Worm (Caenorhabditis elegans) whole organism, L4 larva: Measurements from ENCODE around the gene T19B10.2.
"Not testable (repeated sequence)": the region's sequence is repeated elsewhere in the genome, so short reads cannot be mapped to it uniquely, and the experiment has no call there.

Experiments used
- F10B5.3 ChIP-seq: sonication (generic microtip); optimal IDR thresholded peaks from 2 replicates; lab custom pipeline; 2016; ENCODE audit warnings: mild to moderate bottlenecking, missing genetic modification characterization, missing compliant biosample characterization
- F49E8.2 ChIP-seq: sonication (generic microtip); optimal IDR thresholded peaks from 2 replicates; lab custom pipeline; 2016; ENCODE audit warnings: missing compliant biosample characterization, mild to moderate bottlenecking, missing genetic modification characterization, borderline replicate concordance
- T26A8.4 ChIP-seq: fragments of 200-800 bp; sonication (Bioruptor generic); IDR thresholded peaks from 2 replicates; pipeline ENCODE4 v1.3.6; 2022; ENCODE audit warnings: missing genetic modification characterization, missing compliant biosample characterization
- Y48G9A.11 ChIP-seq: fragments of 200-800 bp; sonication (Bioruptor generic); IDR thresholded peaks from 2 replicates; pipeline ENCODE4 v1.3.6; 2022; ENCODE audit warnings: missing genetic modification reagents, missing genetic modification characterization, missing compliant biosample characterization
- arid-1 ChIP-seq: fragments of 200-800 bp; sonication (Bioruptor generic); conservative IDR thresholded peaks from 2 replicates; pipeline ENCODE4 v1.3.6; 2022; ENCODE audit warnings: missing genetic modification reagents, missing genetic modification characterization, missing compliant biosample characterization
- ceh-44 ChIP-seq: fragments of 200-800 bp; sonication (Bioruptor generic); IDR thresholded peaks from 2 replicates; pipeline ENCODE4 v1.3.6; 2022; ENCODE audit warnings: missing genetic modification reagents, missing genetic modification characterization, missing compliant biosample characterization
- daf-16 ChIP-seq, 3 experiments: sonication (generic microtip); optimal IDR thresholded peaks; 2 replicates each; lab custom pipeline; 2016 to 2017; ENCODE audit warnings: missing genetic modification characterization in 3 of 3, missing genetic modification reagents in 3 of 3, mild to moderate bottlenecking in 2 of 3, missing compliant biosample characterization in 2 of 3, missing biosample characterization in 1 of 3, moderate library complexity in 1 of 3
- dmd-6 ChIP-seq: fragments of 200-800 bp; sonication (Bioruptor generic); IDR thresholded peaks from 2 replicates; pipeline ENCODE4 v1.3.6; 2022; ENCODE audit warnings: missing genetic modification reagents, missing genetic modification characterization, missing compliant biosample characterization
- dmd-8 ChIP-seq: fragments of 200-800 bp; sonication (Bioruptor generic); IDR thresholded peaks from 2 replicates; pipeline ENCODE4 v1.3.6; 2022; ENCODE audit warnings: missing genetic modification characterization, missing compliant biosample characterization
- duxl-1 ChIP-seq: sonication (generic microtip); optimal IDR thresholded peaks from 2 replicates; lab custom pipeline; 2016; ENCODE audit warnings: mild to moderate bottlenecking, missing genetic modification characterization, moderate library complexity, missing compliant biosample characterization; ENCODE audit not compliant: poor library complexity
- dve-1 ChIP-seq: sonication (generic microtip); optimal IDR thresholded peaks from 2 replicates; lab custom pipeline; 2017; ENCODE audit warnings: antibody characterized with exemption, mild to moderate bottlenecking, missing genetic modification characterization, missing compliant biosample characterization; ENCODE audit not compliant: insufficient read depth
- hlh-11 ChIP-seq: fragments of 200-800 bp; sonication (Bioruptor generic); optimal IDR thresholded peaks from 2 replicates; lab custom pipeline; 2018; ENCODE audit warnings: mild to moderate bottlenecking, missing genetic modification characterization, missing compliant biosample characterization
- hlh-30 ChIP-seq: sonication (generic microtip); optimal IDR thresholded peaks from 2 replicates; lab custom pipeline; 2017; ENCODE audit warnings: antibody characterized with exemption, mild to moderate bottlenecking, missing genetic modification characterization, missing compliant biosample characterization; ENCODE audit not compliant: insufficient read depth
- lin-38 ChIP-seq: fragments of 200-800 bp; sonication (Bioruptor generic); IDR thresholded peaks from 2 replicates; pipeline ENCODE4 v1.3.6; 2022; ENCODE audit warnings: missing genetic modification reagents, missing genetic modification characterization, missing compliant biosample characterization
- madf-5 ChIP-seq, 2 experiments: fragments of 200-800 bp; sonication (Bioruptor generic); IDR thresholded peaks; 2 replicates each; pipeline ENCODE4 v1.3.6; 2022; ENCODE audit warnings: missing compliant biosample characterization in 2 of 2, missing genetic modification characterization in 2 of 2
- mdt-29 ChIP-seq: fragments of 200-800 bp; sonication (Bioruptor generic); IDR thresholded peaks from 2 replicates; pipeline ENCODE4 v1.3.6; 2022; ENCODE audit warnings: missing genetic modification reagents, missing genetic modification characterization, missing compliant biosample characterization
- mep-1 ChIP-seq: fragments of 150-350 bp; sonication (generic microtip); optimal IDR thresholded peaks from 3 replicates; lab custom pipeline; 2014; ENCODE audit warnings: missing biosample characterization, missing genetic modification characterization
- mes-2 ChIP-seq: sonication (generic microtip); optimal IDR thresholded peaks from 2 replicates; lab custom pipeline; 2016; ENCODE audit warnings: missing genotype, mild to moderate bottlenecking, missing genetic modification characterization, missing compliant biosample characterization; ENCODE audit not compliant: poor library complexity, severe bottlenecking
- mxl-2 ChIP-seq: fragments of 200-800 bp; sonication (Bioruptor generic); conservative IDR thresholded peaks from 2 replicates; pipeline ENCODE4 v1.3.6; 2022; ENCODE audit warnings: missing genetic modification reagents, missing genetic modification characterization, missing compliant biosample characterization
- mxl-3 ChIP-seq: fragments of 200-800 bp; sonication (Bioruptor generic); optimal IDR thresholded peaks from 2 replicates; lab custom pipeline; 2018; ENCODE audit warnings: mild to moderate bottlenecking, missing genetic modification characterization, missing compliant biosample characterization
- nhr-102 ChIP-seq: sonication (generic microtip); optimal IDR thresholded peaks from 2 replicates; lab custom pipeline; 2016; ENCODE audit warnings: mild to moderate bottlenecking, missing genetic modification characterization, moderate library complexity, missing compliant biosample characterization
- nhr-41 ChIP-seq: fragments of 200-800 bp; sonication (Bioruptor generic); IDR thresholded peaks from 2 replicates; pipeline ENCODE4 v1.3.6; 2022; ENCODE audit warnings: missing genetic modification reagents, missing genetic modification characterization, missing compliant biosample characterization
- nhr-48 ChIP-seq: sonication (generic microtip); optimal IDR thresholded peaks from 2 replicates; lab custom pipeline; 2016; ENCODE audit warnings: mild to moderate bottlenecking, missing genetic modification characterization, missing compliant biosample characterization
- pha-4 ChIP-seq, 2 experiments: fragments of 150-350 bp in 1 of 2; fragments of 200-800 bp in 1 of 2; sonication (Bioruptor generic) in 1 of 2; IDR thresholded peaks in 1 of 2; optimal IDR thresholded peaks in 1 of 2; 2 replicates each; pipeline versions ENCODE4 v1.3.6 to Lab custom; 2014 to 2022; ENCODE audit warnings: missing genetic modification characterization in 2 of 2, missing genetic modification reagents in 2 of 2, missing biosample characterization in 1 of 2, missing compliant biosample characterization in 1 of 2
- php-3 ChIP-seq: fragments of 200-800 bp; sonication (Bioruptor generic); IDR thresholded peaks from 2 replicates; pipeline ENCODE4 v1.3.6; 2022; ENCODE audit warnings: missing genetic modification reagents, missing genetic modification characterization, missing compliant biosample characterization
- pqm-1 ChIP-seq: sonication (generic microtip); optimal IDR thresholded peaks from 2 replicates; lab custom pipeline; 2017; ENCODE audit warnings: missing biosample characterization, missing genetic modification characterization
- rbr-2 ChIP-seq: sonication (generic microtip); optimal IDR thresholded peaks from 2 replicates; lab custom pipeline; 2016; ENCODE audit warnings: missing genotype, missing genetic modification characterization, missing compliant biosample characterization
- saeg-2 ChIP-seq: fragments of 200-800 bp; sonication (Bioruptor generic); IDR thresholded peaks from 2 replicates; pipeline ENCODE4 v1.3.6; 2022; ENCODE audit warnings: missing genetic modification reagents, missing genetic modification characterization, missing compliant biosample characterization
- snpc-1.2 ChIP-seq: fragments of 200-800 bp; sonication (Bioruptor generic); IDR thresholded peaks from 2 replicates; pipeline ENCODE4 v1.3.6; 2022; ENCODE audit warnings: missing genetic modification reagents, missing genetic modification characterization, missing compliant biosample characterization
- snpc-4 ChIP-seq: fragments of 150-350 bp; optimal IDR thresholded peaks from 2 replicates; lab custom pipeline; 2014; ENCODE audit warnings: missing biosample characterization, missing genetic modification characterization
- spr-1 ChIP-seq: sonication (generic microtip); optimal IDR thresholded peaks from 2 replicates; lab custom pipeline; 2016; ENCODE audit warnings: mild to moderate bottlenecking, missing genetic modification characterization, missing compliant biosample characterization
- tra-1 ChIP-seq: fragments of 200-800 bp; sonication (Bioruptor generic); IDR thresholded peaks from 2 replicates; pipeline ENCODE4 v1.3.6; 2022; ENCODE audit warnings: missing genetic modification reagents, missing genetic modification characterization, missing compliant biosample characterization
- unc-130 ChIP-seq: sonication (generic microtip); optimal IDR thresholded peaks from 2 replicates; lab custom pipeline; 2016; ENCODE audit warnings: missing genetic modification reagents, missing genetic modification characterization, missing compliant biosample characterization
- vab-7 ChIP-seq: fragments of 200-800 bp; sonication (Bioruptor generic); IDR thresholded peaks from 2 replicates; pipeline ENCODE4 v1.3.6; 2022; ENCODE audit warnings: missing genetic modification reagents, missing genetic modification characterization, missing compliant biosample characterization
- zip-2 ChIP-seq: fragments of 150-350 bp; optimal IDR thresholded peaks from 2 replicates; lab custom pipeline; 2014; ENCODE audit warnings: missing biosample characterization, missing genetic modification characterization

Gene T19B10.2

ce11 chrV:11175336-11175938, 45.7 kb upstream of the T19B10.2 start:
- TF ChIP-seq daf-16 (GFP tag; optimal IDR thresholded peaks at IDR 0.05; lab: Kevin White, UChicago) = not testable (repeated sequence)
- peak; percentile 21 for TF ChIP-seq daf-16 (tag; optimal IDR thresholded peaks at IDR 0.05; lab: Kevin White, UChicago)
- peak; percentile 58 for TF ChIP-seq T26A8.4 (GFP tag; lab: Robert Waterston, UW)
- TF ChIP-seq F49E8.2 (tag; lab: Kevin White, UChicago) = peak; percentile 76
- peak; percentile 41; the same call in 1 of the 2 replicates for TF ChIP-seq dmd-6 (GFP tag; lab: Robert Waterston, UW)
- peak; percentile 53 for TF ChIP-seq unc-130
- TF ChIP-seq mes-2 (tag; lab: Kevin White, UChicago) = peak; percentile 54
- TF ChIP-seq ceh-44 (GFP tag; lab: Robert Waterston, UW) = 0 out of 2 replicates have a peak, but pooled peaks have one; percentile 67
- peak; percentile 27 for TF ChIP-seq nhr-48 (tag; lab: Kevin White, UChicago)
- TF ChIP-seq dve-1 (tag; lab: Kevin White, UChicago) = peak; percentile 5
- peak; percentile 52; the same call in 1 of the 2 replicates for TF ChIP-seq vab-7 (GFP tag; lab: Robert Waterston, UW)
- TF ChIP-seq lin-38 (GFP tag; lab: Robert Waterston, UW) = peak; percentile 60
- peak; percentile 84 for TF ChIP-seq snpc-1.2 (GFP tag; lab: Robert Waterston, UW)
- TF ChIP-seq mep-1 (tag; lab: Kevin White, UChicago) = peak; percentile 43
- TF ChIP-seq dmd-8 = 0 out of 2 replicates have a peak, but pooled peaks have one; percentile 56
- TF ChIP-seq nhr-102 (tag; lab: Kevin White, UChicago) = peak; percentile 32
- peak; percentile 59; the same call in 1 of the 2 replicates for TF ChIP-seq Y48G9A.11 (GFP tag; lab: Robert Waterston, UW)
- TF ChIP-seq mdt-29 (GFP tag; lab: Robert Waterston, UW) = peak; percentile 13; the same call in 1 of the 2 replicates
- peak; percentile 25; the same call in 1 of the 2 replicates for TF ChIP-seq php-3 (GFP tag; lab: Robert Waterston, UW)
- TF ChIP-seq hlh-11 = peak; percentile 37
- peak; percentile 74 for TF ChIP-seq snpc-4

DNA sequence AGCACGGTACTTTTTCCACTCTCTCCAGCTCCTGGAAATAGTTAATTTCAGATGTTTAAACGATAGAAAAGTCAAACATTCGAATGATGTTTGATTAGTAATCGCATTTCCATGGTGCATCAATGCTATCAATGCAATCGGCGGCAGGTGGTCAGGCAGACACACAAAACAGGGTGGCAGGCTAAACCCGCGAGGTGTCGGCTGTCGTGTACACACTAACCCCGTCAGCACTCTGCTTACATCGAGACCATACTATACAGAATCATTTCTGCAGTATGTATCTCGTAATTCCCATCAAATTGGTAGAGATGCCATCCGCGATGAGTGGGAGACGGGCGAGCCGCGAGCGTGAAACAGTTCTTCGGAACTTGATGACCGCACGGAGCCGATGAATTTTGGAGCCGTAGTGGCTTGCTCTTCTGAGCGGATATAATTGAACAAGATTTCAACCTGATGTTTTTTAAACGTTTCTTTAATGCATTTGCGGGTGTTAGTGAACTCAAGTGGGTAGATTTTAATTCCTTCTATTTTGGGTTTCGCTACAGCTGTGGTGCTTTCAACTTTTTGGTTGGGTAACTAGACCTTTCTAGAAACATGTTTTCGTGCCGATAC, 44.3 kb upstream of the T19B10.2 start:
- peak; percentile 48 for TF ChIP-seq spr-1
- peak; percentile 3 for TF ChIP-seq pqm-1 (tag; lab: Kevin White, UChicago)
- TF ChIP-seq madf-5 (GFP tag; IDR thresholded peaks at IDR 0.05; lab: Robert Waterston, UW) = 0 out of 4 replicates have a peak, but pooled peaks of 1 of the 2 experiments have one; percentile 30
- peak; percentile 83 for TF ChIP-seq dmd-6 (GFP tag; lab: Robert Waterston, UW)
- peak; percentile 19 for TF ChIP-seq unc-130
- 0 out of 2 replicates have a peak, but pooled peaks have one; percentile 20 for TF ChIP-seq mxl-2 (GFP tag; lab: Robert Waterston, UW)
- peak; percentile 92 for TF ChIP-seq snpc-1.2 (GFP tag; lab: Robert Waterston, UW)
- TF ChIP-seq mes-2 (tag; lab: Kevin White, UChicago) = peak; percentile 77
- TF ChIP-seq dve-1 (tag; lab: Kevin White, UChicago) = peak; percentile 70
- peak; percentile 63 for TF ChIP-seq mxl-3
- peak; percentile 58 for TF ChIP-seq nhr-48 (tag; lab: Kevin White, UChicago)
- peak; percentile 27 for TF ChIP-seq rbr-2 (tag; lab: Kevin White, UChicago)
- peak; percentile 46 for TF ChIP-seq hlh-30 (tag; lab: Kevin White, UChicago)
- peak; percentile 35 for TF ChIP-seq F10B5.3 (tag; lab: Kevin White, UChicago)
- TF ChIP-seq snpc-4 = peak; percentile 85
- 0 out of 2 replicates have a peak, but pooled peaks have one; percentile 7 for TF ChIP-seq nhr-41 (GFP tag; lab: Robert Waterston, UW)
- peak; percentile 84 for TF ChIP-seq F49E8.2 (tag; lab: Kevin White, UChicago)
- peak; percentile 69 for TF ChIP-seq pha-4 (GFP tag; IDR thresholded peaks at IDR 0.05; lab: Robert Waterston, UW)
- not testable (repeated sequence) for TF ChIP-seq pha-4 (tag; optimal IDR thresholded peaks at IDR 0.05; lab: Kevin White, UChicago)
- TF ChIP-seq saeg-2 (GFP tag; lab: Robert Waterston, UW) = 0 out of 2 replicates have a peak, but pooled peaks have one; percentile 37
- TF ChIP-seq daf-16 (GFP tag; optimal IDR thresholded peaks at IDR 0.05; lab: Kevin White, UChicago) = peak; percentile 30 to 33
- TF ChIP-seq daf-16 (tag; optimal IDR thresholded peaks at IDR 0.05; lab: Kevin White, UChicago) = peak; percentile 62
- peak; percentile 72 for TF ChIP-seq lin-38 (GFP tag; lab: Robert Waterston, UW)
- peak; percentile 81 for TF ChIP-seq hlh-11
- peak; percentile 60 for TF ChIP-seq Y48G9A.11 (GFP tag; lab: Robert Waterston, UW)
- peak; percentile 85 for TF ChIP-seq arid-1 (GFP tag; lab: Robert Waterston, UW)
- peak; percentile 50 for TF ChIP-seq mep-1 (tag; lab: Kevin White, UChicago)
- TF ChIP-seq duxl-1 (tag; lab: Kevin White, UChicago) = peak; percentile 70
- 0 out of 2 replicates have a peak, but pooled peaks have one; percentile 26 for TF ChIP-seq tra-1
- TF ChIP-seq ceh-44 (GFP tag; lab: Robert Waterston, UW) = peak; percentile 81
- TF ChIP-seq zip-2 (tag; lab: Kevin White, UChicago) = peak; percentile 26
- peak; percentile 60 for TF ChIP-seq php-3 (GFP tag; lab: Robert Waterston, UW)
- TF ChIP-seq nhr-102 (tag; lab: Kevin White, UChicago) = peak; percentile 76
- TF ChIP-seq, all 104 proteins: peak for 31; not testable (repeated sequence) for 73
